Worm (Caenorhabditis elegans) whole organism, L4 larva: ENCODE results near the gene grd-13.

ENCODE experiments used
- lir-3 ChIP-seq: sonication (generic microtip); optimal IDR thresholded peaks from 2 replicates; lab custom pipeline; 2016; ENCODE audit warnings: mild to moderate bottlenecking, missing genetic modification characterization, missing compliant biosample characterization
- lsy-2 ChIP-seq, 2 experiments: fragments of 150-350 bp in 1 of 2; sonication (generic microtip) in 1 of 2; optimal IDR thresholded peaks; 2 replicates each; lab custom pipeline; 2014 to 2017; ENCODE audit warnings: missing biosample characterization in 2 of 2, missing genetic modification characterization in 2 of 2
- nhr-28 ChIP-seq: fragments of 150-350 bp; optimal IDR thresholded peaks from 2 replicates; lab custom pipeline; 2014; ENCODE audit warnings: missing biosample characterization, missing genetic modification characterization
- snpc-4 ChIP-seq: fragments of 150-350 bp; optimal IDR thresholded peaks from 2 replicates; lab custom pipeline; 2014; ENCODE audit warnings: missing biosample characterization, missing genetic modification characterization
- unc-62 ChIP-seq, 3 experiments: fragments of 150-350 bp in 1 of 3; sonication (generic microtip); optimal IDR thresholded peaks in 2 of 3; peaks in 1 of 3; 1 replicate in 1 of 3; 2 replicates in 2 of 3; lab custom pipeline; 2014 to 2017; ENCODE audit warnings: missing biosample characterization in 3 of 3, missing genetic modification characterization in 3 of 3, missing genetic modification reagents in 3 of 3, missing genotype in 1 of 3
- ztf-11 ChIP-seq: fragments of 150-350 bp; optimal IDR thresholded peaks from 2 replicates; lab custom pipeline; 2014; ENCODE audit warnings: missing biosample characterization, missing genetic modification characterization

DNA sequence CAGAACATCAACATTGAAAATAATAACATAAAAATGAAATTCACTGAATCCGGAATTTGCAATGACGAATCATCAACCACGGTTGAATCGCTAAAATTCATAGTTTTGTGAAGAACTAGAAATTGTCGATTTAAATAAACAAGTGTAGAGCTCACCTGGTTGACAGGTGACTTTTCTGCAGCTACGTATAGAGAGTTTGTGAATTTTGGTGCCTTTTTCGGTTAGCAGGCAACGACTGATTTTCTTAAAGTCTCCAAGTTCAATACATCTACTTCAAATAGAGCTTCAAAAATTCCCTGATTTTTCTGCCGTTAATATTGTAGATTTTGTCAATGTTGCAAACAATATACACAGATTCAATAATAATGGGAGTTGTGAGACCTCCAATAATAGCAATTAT lies 39.0 kb downstream of the grd-13 start, which contains the start of gene srz-69:
- TF ChIP-seq lsy-2 (tag; optimal IDR thresholded peaks at IDR 0.05; lab: Kevin White, UChicago) (no peak), snpc-4 (tag; lab: Kevin White, UChicago) (no peak), lir-3 (tag; lab: Kevin White, UChicago) (no peak), ztf-11 (tag; lab: Kevin White, UChicago) (no peak), nhr-28 (tag; lab: Kevin White, UChicago) (no peak), unc-62 (GFP tag; optimal IDR thresholded peaks at IDR 0.05 in 1 of 2; lab: Kevin White, UChicago) (no peak), unc-62 (tag; optimal IDR thresholded peaks at IDR 0.05; lab: Kevin White, UChicago) (no peak)
